Worm (Caenorhabditis elegans) whole organism, young adult: ENCODE measurements around the gene ttc-4.

ENCODE experiments used
- B0035.1 ChIP-seq: sonication (generic microtip); optimal IDR thresholded peaks from 2 replicates; lab custom pipeline; 2016; ENCODE audit warnings: missing genetic modification characterization, mild to moderate bottlenecking, missing compliant biosample characterization, missing genotype, missing genetic modification reagents
- B0336.3 ChIP-seq: fragments of 200-800 bp; sonication (Bioruptor generic); IDR thresholded peaks from 2 replicates; pipeline ENCODE4 v1.3.6; 2022; ENCODE audit warnings: missing genetic modification characterization, missing compliant biosample characterization
- C17E4.6 ChIP-seq: fragments of 200-800 bp; sonication (Bioruptor generic); IDR thresholded peaks from 2 replicates; pipeline ENCODE4 v1.3.6; 2022; ENCODE audit warnings: missing genetic modification reagents, missing genetic modification characterization, missing compliant biosample characterization
- F10E7.11 ChIP-seq: sonication (generic microtip); optimal IDR thresholded peaks from 2 replicates; lab custom pipeline; 2017; ENCODE audit warnings: mild to moderate bottlenecking, missing genetic modification characterization, moderate library complexity, missing compliant biosample characterization
- F33H1.4 ChIP-seq: fragments of 200-800 bp; sonication (Bioruptor generic); IDR thresholded peaks from 2 replicates; pipeline ENCODE4 v1.3.6; 2022; ENCODE audit warnings: missing genetic modification reagents, missing genetic modification characterization, missing compliant biosample characterization
- F37B4.10 ChIP-seq: fragments of 200-800 bp; sonication (Bioruptor generic); IDR thresholded peaks from 2 replicates; pipeline ENCODE4 v1.3.6; 2022; ENCODE audit warnings: missing genetic modification characterization, missing compliant biosample characterization
- F57C9.4 ChIP-seq: sonication (generic microtip); optimal IDR thresholded peaks from 2 replicates; lab custom pipeline; 2017; ENCODE audit warnings: mild to moderate bottlenecking, missing genetic modification characterization, missing compliant biosample characterization
- K11D2.4 ChIP-seq: fragments of 200-800 bp; sonication (Bioruptor generic); IDR thresholded peaks from 2 replicates; pipeline ENCODE4 v1.3.6; 2022; ENCODE audit warnings: missing genetic modification reagents, missing genetic modification characterization, missing compliant biosample characterization
- K12H6.12 ChIP-seq: fragments of 200-800 bp; sonication (Bioruptor generic); optimal IDR thresholded peaks from 2 replicates; lab custom pipeline; 2018; ENCODE audit warnings: mild to moderate bottlenecking, missing genetic modification characterization, missing compliant biosample characterization
- T07F8.4 ChIP-seq: sonication (generic microtip); optimal IDR thresholded peaks from 2 replicates; lab custom pipeline; 2016; ENCODE audit warnings: mild to moderate bottlenecking, missing genetic modification characterization, moderate library complexity, missing compliant biosample characterization
- T26A5.8 ChIP-seq: sonication (generic microtip); optimal IDR thresholded peaks from 2 replicates; lab custom pipeline; 2016; ENCODE audit warnings: missing genetic modification characterization, missing compliant biosample characterization
- Y56A3A.18 ChIP-seq: fragments of 200-800 bp; sonication (Bioruptor generic); IDR thresholded peaks from 2 replicates; pipeline ENCODE4 v1.3.6; 2022; ENCODE audit warnings: missing genetic modification reagents, missing genetic modification characterization, missing compliant biosample characterization
- ZK185.1 ChIP-seq: sonication (generic microtip); optimal IDR thresholded peaks from 2 replicates; lab custom pipeline; 2016; ENCODE audit warnings: mild to moderate bottlenecking, missing genetic modification characterization, missing compliant biosample characterization; ENCODE audit not compliant: poor library complexity, severe bottlenecking
- athp-1 ChIP-seq: sonication (generic microtip); optimal IDR thresholded peaks from 2 replicates; lab custom pipeline; 2017; ENCODE audit warnings: mild to moderate bottlenecking, missing genetic modification characterization, missing compliant biosample characterization
- attf-5 ChIP-seq: fragments of 200-800 bp; sonication (Bioruptor generic); optimal IDR thresholded peaks from 2 replicates; lab custom pipeline; 2018; ENCODE audit warnings: mild to moderate bottlenecking, missing genetic modification characterization, missing compliant biosample characterization
- ccch-3 ChIP-seq: fragments of 200-800 bp; sonication (Bioruptor generic); optimal IDR thresholded peaks from 2 replicates; lab custom pipeline; 2018; ENCODE audit warnings: mild to moderate bottlenecking, missing genetic modification characterization, missing compliant biosample characterization
- ceh-100 ChIP-seq: fragments of 200-800 bp; sonication (Bioruptor generic); IDR thresholded peaks from 2 replicates; pipeline ENCODE4 v1.3.6; 2022; ENCODE audit warnings: missing genetic modification reagents, missing genetic modification characterization, missing compliant biosample characterization
- chd-7 ChIP-seq: sonication (generic microtip); optimal IDR thresholded peaks from 2 replicates; lab custom pipeline; 2016; ENCODE audit warnings: mild to moderate bottlenecking, missing genetic modification characterization, moderate library complexity, missing compliant biosample characterization
- die-1 ChIP-seq: sonication (generic microtip); optimal IDR thresholded peaks from 2 replicates; lab custom pipeline; 2016; ENCODE audit warnings: missing genotype, mild to moderate bottlenecking, missing genetic modification characterization, missing compliant biosample characterization
- dox-1 ChIP-seq: fragments of 200-800 bp; sonication (Bioruptor generic); IDR thresholded peaks from 2 replicates; pipeline ENCODE4 v1.3.6; 2022; ENCODE audit warnings: missing genetic modification reagents, missing genetic modification characterization, missing compliant biosample characterization
- dpl-1 ChIP-seq: fragments of 150-350 bp; optimal IDR thresholded peaks from 2 replicates; lab custom pipeline; 2014; ENCODE audit warnings: missing biosample characterization, missing genetic modification reagents, missing genetic modification characterization
- egl-18 ChIP-seq: fragments of 200-800 bp; sonication (Bioruptor generic); IDR thresholded peaks from 2 replicates; pipeline ENCODE4 v1.3.6; 2022; ENCODE audit warnings: missing genetic modification reagents, missing genetic modification characterization, missing compliant biosample characterization
- ets-4 ChIP-seq: fragments of 200-800 bp; sonication (Bioruptor generic); optimal IDR thresholded peaks from 2 replicates; lab custom pipeline; 2018; ENCODE audit warnings: mild to moderate bottlenecking, missing genetic modification characterization, missing compliant biosample characterization
- lag-1 ChIP-seq: fragments of 200-800 bp; sonication (Bioruptor generic); IDR thresholded peaks from 2 replicates; pipeline ENCODE4 v1.3.6; 2022; ENCODE audit warnings: missing genetic modification reagents, missing genetic modification characterization, missing compliant biosample characterization
- let-607 ChIP-seq, 2 experiments: fragments of 200-800 bp in 1 of 2; sonication (Bioruptor generic) in 1 of 2; sonication (generic microtip) in 1 of 2; optimal IDR thresholded peaks; 2 replicates each; lab custom pipeline; 2016 to 2018; ENCODE audit warnings: mild to moderate bottlenecking in 2 of 2, missing compliant biosample characterization in 2 of 2, missing genetic modification characterization in 2 of 2, moderate library complexity in 2 of 2, missing genotype in 1 of 2
- lin-54 ChIP-seq: fragments of 200-800 bp; sonication (Bioruptor generic); optimal IDR thresholded peaks from 2 replicates; lab custom pipeline; 2018; ENCODE audit warnings: mild to moderate bottlenecking, missing genetic modification characterization, missing compliant biosample characterization
- lsy-27 ChIP-seq: sonication (generic microtip); optimal IDR thresholded peaks from 2 replicates; lab custom pipeline; 2017; ENCODE audit warnings: missing genetic modification characterization, mild to moderate bottlenecking, missing compliant biosample characterization, antibody characterized with exemption, missing genotype, borderline replicate concordance; ENCODE audit not compliant: insufficient read depth
- madf-3 ChIP-seq: fragments of 200-800 bp; sonication (Bioruptor generic); IDR thresholded peaks from 2 replicates; pipeline ENCODE4 v1.3.6; 2022; ENCODE audit warnings: missing genetic modification reagents, missing genetic modification characterization, missing compliant biosample characterization
- mcd-1 ChIP-seq: fragments of 200-800 bp; sonication (Bioruptor generic); IDR thresholded peaks from 2 replicates; pipeline ENCODE4 v1.3.6; 2022; ENCODE audit warnings: missing genetic modification reagents, missing genetic modification characterization, missing compliant biosample characterization
- mes-4 ChIP-seq: sonication (generic microtip); optimal IDR thresholded peaks from 2 replicates; lab custom pipeline; 2016; ENCODE audit warnings: missing genotype, missing genetic modification characterization, missing compliant biosample characterization
- nfyb-1 ChIP-seq: fragments of 200-800 bp; sonication (Bioruptor generic); IDR thresholded peaks from 2 replicates; pipeline ENCODE4 v1.3.6; 2022; ENCODE audit warnings: missing genetic modification reagents, missing genetic modification characterization, missing compliant biosample characterization
- nhr-179 ChIP-seq: sonication (generic microtip); optimal IDR thresholded peaks from 2 replicates; lab custom pipeline; 2016; ENCODE audit warnings: mild to moderate bottlenecking, missing genetic modification characterization, missing compliant biosample characterization
- nhr-80 ChIP-seq: sonication (generic microtip); optimal IDR thresholded peaks from 2 replicates; lab custom pipeline; 2016; ENCODE audit warnings: missing genetic modification characterization, missing compliant biosample characterization
- nhr-90 ChIP-seq: sonication (generic microtip); optimal IDR thresholded peaks from 2 replicates; lab custom pipeline; 2016; ENCODE audit warnings: missing genotype, mild to moderate bottlenecking, missing genetic modification characterization, missing compliant biosample characterization
- rec-8 ChIP-seq, 2 experiments: sonication (generic microtip); optimal IDR thresholded peaks; 2 replicates each; lab custom pipeline; 2016; ENCODE audit warnings: mild to moderate bottlenecking in 2 of 2, missing genetic modification characterization in 2 of 2, missing genetic modification reagents in 2 of 2, missing genotype in 2 of 2, missing biosample characterization in 1 of 2, missing compliant biosample characterization in 1 of 2, moderate library complexity in 1 of 2
- sdz-38 ChIP-seq: sonication (generic microtip); optimal IDR thresholded peaks from 2 replicates; lab custom pipeline; 2016; ENCODE audit warnings: missing genotype, missing genetic modification characterization, missing compliant biosample characterization
- snpc-4 ChIP-seq, 5 experiments: fragments of 150-350 bp in 1 of 5; sonication (generic microtip) in 4 of 5; optimal IDR thresholded peaks; 2 replicates each; lab custom pipeline; 2014 to 2018; ENCODE audit warnings: missing genetic modification characterization in 5 of 5, missing biosample characterization in 3 of 5, antibody characterized with exemption in 2 of 5, mild to moderate bottlenecking in 2 of 5, missing compliant biosample characterization in 2 of 5, missing genotype in 2 of 5, moderate library complexity in 2 of 5, missing genetic modification reagents in 1 of 5
- somi-1 ChIP-seq: fragments of 200-800 bp; sonication (Bioruptor generic); optimal IDR thresholded peaks from 2 replicates; lab custom pipeline; 2018; ENCODE audit warnings: mild to moderate bottlenecking, missing genetic modification characterization, missing compliant biosample characterization
- sptf-2 ChIP-seq: fragments of 200-800 bp; sonication (Bioruptor generic); optimal IDR thresholded peaks from 2 replicates; lab custom pipeline; 2018; ENCODE audit warnings: mild to moderate bottlenecking, missing genetic modification characterization, missing compliant biosample characterization
- tbp1 ChIP-seq: fragments of 200-800 bp; sonication (Bioruptor generic); optimal IDR thresholded peaks from 2 replicates; lab custom pipeline; 2018; ENCODE audit warnings: mild to moderate bottlenecking, missing genetic modification characterization, missing compliant biosample characterization
- tlf-1 ChIP-seq: fragments of 200-800 bp; sonication (Bioruptor generic); optimal IDR thresholded peaks from 2 replicates; lab custom pipeline; 2018; ENCODE audit warnings: mild to moderate bottlenecking, missing genetic modification characterization, missing compliant biosample characterization
- zfh-2 ChIP-seq: fragments of 200-800 bp; sonication (Bioruptor generic); conservative IDR thresholded peaks from 2 replicates; pipeline ENCODE4 v1.3.6; 2022; ENCODE audit warnings: missing genetic modification reagents, missing genetic modification characterization, missing compliant biosample characterization
- zim-3 ChIP-seq: sonication (generic microtip); optimal IDR thresholded peaks from 2 replicates; lab custom pipeline; 2017; ENCODE audit warnings: mild to moderate bottlenecking, missing genetic modification characterization, moderate library complexity, missing compliant biosample characterization
- ztf-22 ChIP-seq: fragments of 200-800 bp; sonication (Bioruptor generic); optimal IDR thresholded peaks from 2 replicates; lab custom pipeline; 2018; ENCODE audit warnings: mild to moderate bottlenecking, missing genetic modification characterization, moderate library complexity, missing compliant biosample characterization
- ztf-3 ChIP-seq: fragments of 200-800 bp; sonication (Bioruptor generic); optimal IDR thresholded peaks from 2 replicates; lab custom pipeline; 2018; ENCODE audit warnings: mild to moderate bottlenecking, missing genetic modification characterization, missing compliant biosample characterization

ttc-4 gene

DNA sequence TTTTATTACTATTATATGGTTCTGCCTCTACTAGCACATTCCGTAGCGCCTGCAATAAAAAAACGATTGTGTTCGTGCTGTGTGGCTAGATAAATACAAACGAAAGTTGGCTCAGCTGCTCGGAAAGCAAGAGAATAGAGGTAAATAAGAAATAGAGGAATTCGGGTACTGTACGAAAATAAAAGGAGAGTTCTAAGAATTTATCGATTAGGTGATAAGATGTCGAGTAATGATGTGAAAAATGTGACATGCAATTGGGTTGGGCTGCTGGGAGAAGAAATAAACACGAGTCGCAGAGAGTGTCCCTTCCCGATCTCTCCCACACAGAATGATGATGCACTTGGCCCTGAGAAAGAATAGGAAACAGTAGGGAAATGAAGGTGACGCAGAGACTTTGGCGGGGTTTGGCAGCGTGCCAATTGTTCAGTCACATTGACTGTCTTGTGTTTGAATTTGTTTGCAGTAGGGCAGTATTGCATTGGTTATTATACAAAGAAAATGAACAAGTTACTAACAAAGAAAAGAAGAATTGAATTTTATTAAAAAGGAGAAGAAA lies 1.1 kb upstream of the ttc-4 start, which contains the start of gene cdc-14 (continued):
- TF ChIP-seq ztf-22 (GFP tag; lab: Kevin White, UChicago) (no peak), sdz-38 (no peak), lin-54 (GFP tag; lab: Kevin White, UChicago) (peak; percentile 36), dpl-1 (no peak), F10E7.11 (tag; lab: Kevin White, UChicago) (no peak), lsy-27 (tag; lab: Kevin White, UChicago) (no peak), mcd-1 (peak; percentile 74), zim-3 (tag; lab: Kevin White, UChicago) (no peak), athp-1 (no peak), F37B4.10 (GFP tag; lab: Robert Waterston, UW) (no peak), nhr-179 (no peak), rec-8 (tag; optimal IDR thresholded peaks at IDR 0.05; lab: Kevin White, UChicago) (no peak), K12H6.12 (peak; percentile 16), dox-1 (peak; percentile 70), lag-1 (GFP tag; lab: Robert Waterston, UW) (no peak), attf-5 (GFP tag; lab: Kevin White, UChicago) (peak; percentile 90), K11D2.4 (peak; percentile 50; the same call in 1 of the 2 replicates), ceh-100 (GFP tag; lab: Robert Waterston, UW) (peak; percentile 52; the same call in 1 of the 2 replicates), mes-4 (tag; lab: Kevin White, UChicago) (no peak), tlf-1 (no peak), nfyb-1 (GFP tag; lab: Robert Waterston, UW) (no peak), chd-7 (tag; lab: Kevin White, UChicago) (peak; percentile 11), nhr-90 (tag; lab: Kevin White, UChicago) (no peak), zfh-2 (GFP tag; lab: Robert Waterston, UW) (peak; percentile 67; the same call in 1 of the 2 replicates), die-1 (tag; lab: Kevin White, UChicago) (no peak), snpc-4 (GFP tag; optimal IDR thresholded peaks at IDR 0.05; lab: Kevin White, UChicago) (no peak), snpc-4 (tag; optimal IDR thresholded peaks at IDR 0.05; lab: Kevin White, UChicago) (peak in 3 of 4 experiments; percentile 38 to 67 (median 67)), somi-1 (GFP tag; lab: Kevin White, UChicago) (peak; percentile 57), ccch-3 (GFP tag; lab: Kevin White, UChicago) (no peak), madf-3 (GFP tag; lab: Robert Waterston, UW) (no peak), B0336.3 (GFP tag; lab: Robert Waterston, UW) (no peak), T07F8.4 (tag; lab: Kevin White, UChicago) (no peak), ets-4 (GFP tag; lab: Kevin White, UChicago) (no peak), B0035.1 (tag; lab: Kevin White, UChicago) (no peak), C17E4.6 (GFP tag; lab: Robert Waterston, UW) (no peak), nhr-80 (tag; lab: Kevin White, UChicago) (peak; percentile 61), T26A5.8 (tag; lab: Kevin White, UChicago) (no peak), ZK185.1 (tag; lab: Kevin White, UChicago) (peak; percentile 32), F57C9.4 (tag; lab: Kevin White, UChicago) (no peak), Y56A3A.18 (GFP tag; lab: Robert Waterston, UW) (no peak), let-607 (tag; optimal IDR thresholded peaks at IDR 0.05; lab: Kevin White, UChicago) (no peak), ztf-3 (no peak), sptf-2 (no peak), F33H1.4 (GFP tag; lab: Robert Waterston, UW) (no peak), tbp1 (no peak), egl-18 (GFP tag; lab: Robert Waterston, UW) (no peak)
